Fruit fly (Drosophila melanogaster): Measurements from ENCODE around the gene cmet.

DNA sequence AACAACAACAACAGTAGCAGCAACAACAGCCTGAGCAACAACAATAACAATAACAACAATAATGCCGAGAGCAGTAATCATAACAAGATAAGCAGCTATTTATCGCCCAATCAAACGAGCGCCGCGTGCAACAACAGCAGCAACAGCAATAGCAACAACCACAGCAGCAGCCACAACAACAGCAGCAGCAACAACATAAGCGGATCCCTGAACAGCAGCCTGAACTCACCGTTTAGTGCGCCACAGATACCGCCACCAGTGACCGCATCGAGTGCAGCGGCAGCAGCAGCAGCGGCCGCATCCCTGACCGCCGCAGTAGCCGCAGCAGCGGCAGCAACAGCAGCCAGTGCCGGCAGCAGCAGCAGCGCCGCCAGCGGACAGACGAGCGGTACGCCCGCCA, 32.4 kb downstream of the cmet start:
- TF ChIP-seq h (optimal IDR thresholded peaks at IDR 0.05) = no peak
- no peak for TF ChIP-seq Sin3A (optimal IDR thresholded peaks at IDR 0.05)

All from Kc167 (cell line).